Worm (Caenorhabditis elegans): ENCODE results near the gene tag-340.

Gene tag-340

DNA sequence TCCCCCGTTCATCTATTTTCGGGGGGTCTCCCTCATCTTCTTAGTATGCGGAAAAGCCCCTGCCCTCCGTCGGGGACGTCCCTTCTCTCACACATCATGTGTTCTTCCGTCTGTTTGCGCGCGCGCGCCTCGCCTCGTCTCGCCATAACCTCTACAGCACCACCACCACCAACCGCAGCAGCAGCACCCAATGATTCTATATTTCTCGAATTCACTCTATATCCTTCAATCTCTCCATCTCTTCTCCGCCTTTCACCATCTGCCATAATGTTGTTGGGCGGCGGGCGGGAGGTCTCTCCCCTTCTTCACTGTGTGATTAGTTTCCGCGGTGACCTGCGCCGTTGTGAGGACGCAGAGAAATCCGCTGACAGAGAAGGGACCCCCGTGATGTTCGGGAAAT, 47.0 kb downstream of the tag-340 start (continued):
- TF ChIP-seq mdl-1 (tag; optimal IDR thresholded peaks at IDR 0.05) = peak; percentile 11 to 34

DNA sequence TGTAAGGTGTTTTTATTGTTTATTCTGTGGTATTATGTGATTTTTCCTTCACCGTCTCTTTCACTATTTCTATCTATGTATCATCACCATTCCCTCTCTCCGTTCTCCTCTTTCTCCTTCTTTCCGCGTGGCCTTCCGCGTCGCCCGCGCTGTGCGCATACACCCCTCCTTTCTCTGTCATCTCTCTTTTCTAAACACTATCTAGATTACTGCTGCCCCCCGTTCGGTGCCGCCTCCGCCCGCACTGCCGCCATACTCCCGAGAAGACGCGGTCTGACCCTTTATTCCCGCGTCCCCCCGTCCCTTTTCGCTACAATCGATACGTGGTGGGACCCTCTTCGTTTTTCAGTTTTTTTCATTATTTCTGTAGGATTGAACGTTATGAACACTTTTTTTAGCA, 48.3 kb downstream of the tag-340 start:
- TF ChIP-seq mdl-1 (tag; optimal IDR thresholded peaks at IDR 0.05) (peak; percentile 23 to 55), spr-3 (GFP tag; optimal IDR thresholded peaks at IDR 0.05) (no peak), lir-3 (tag; optimal IDR thresholded peaks at IDR 0.05) (no peak), rbr-2 (tag; optimal IDR thresholded peaks at IDR 0.05) (no peak), ctbp-1 (GFP tag; IDR thresholded peaks at IDR 0.05) (no peak), lin-13 (GFP tag; optimal IDR thresholded peaks at IDR 0.05) (no peak), egl-43 (GFP tag; IDR thresholded peaks at IDR 0.05) (0 out of 2 replicates have a peak, but pooled peaks have one; percentile 55), dve-1 (tag; optimal IDR thresholded peaks at IDR 0.05; ENCODE audit: insufficient read depth) (no peak), set-16 (GFP tag; IDR thresholded peaks at IDR 0.05) (peak; percentile 81), sdz-12 (GFP tag; optimal IDR thresholded peaks at IDR 0.05) (no peak), ceh-20 (GFP tag; IDR thresholded peaks at IDR 0.05) (no peak), duxl-1 (tag; optimal IDR thresholded peaks at IDR 0.05; ENCODE audit: poor library complexity) (no peak), madf-9 (GFP tag; conservative IDR thresholded peaks at IDR 0.05) (peak; percentile 99), jun-1 (tag; optimal IDR thresholded peaks at IDR 0.05) (no peak), lim-7 (GFP tag; IDR thresholded peaks at IDR 0.05) (no peak), nhr-42 (GFP tag; IDR thresholded peaks at IDR 0.05) (no peak), hlh-30 (tag; optimal IDR thresholded peaks at IDR 0.05; ENCODE audit: insufficient read depth) (peak; percentile 33), nhr-48 (tag; optimal IDR thresholded peaks at IDR 0.05) (no peak), php-3 (GFP tag; IDR thresholded peaks at IDR 0.05) (no peak), tra-1 (GFP tag; IDR thresholded peaks at IDR 0.05) (no peak), ama-1 (optimal IDR thresholded peaks at IDR 0.05) (no peak), ces-1 (GFP tag; optimal IDR thresholded peaks at IDR 0.05) (no peak), saeg-2 (GFP tag; IDR thresholded peaks at IDR 0.05) (no peak), F44E2.7 (GFP tag; IDR thresholded peaks at IDR 0.05) (no peak), nhr-111 (GFP tag; optimal IDR thresholded peaks at IDR 0.05) (no peak), snpc-1.2 (GFP tag; IDR thresholded peaks at IDR 0.05) (0 out of 2 replicates have a peak, but pooled peaks have one; percentile 17), nhr-11 (tag; optimal IDR thresholded peaks at IDR 0.05) (no peak), nhr-41 (GFP tag; IDR thresholded peaks at IDR 0.05) (no peak), pqm-1 (tag; optimal IDR thresholded peaks at IDR 0.05) (no peak), ztf-7 (tag; optimal IDR thresholded peaks at IDR 0.05) (no peak), D1046.2 (GFP tag; IDR thresholded peaks at IDR 0.05) (no peak), arid-1 (GFP tag; conservative IDR thresholded peaks at IDR 0.05) (no peak), tag-97 (GFP tag; IDR thresholded peaks at IDR 0.05) (no peak), ztf-11 (tag; optimal IDR thresholded peaks at IDR 0.05) (no peak), daf-16 (GFP tag; optimal IDR thresholded peaks at IDR 0.05) (no peak), daf-16 (tag; optimal IDR thresholded peaks at IDR 0.05) (peak; percentile 29), nhr-77 (tag; optimal IDR thresholded peaks at IDR 0.05) (no peak), skn-1 (tag; optimal IDR thresholded peaks at IDR 0.05) (no peak), mxl-3 (GFP tag; optimal IDR thresholded peaks at IDR 0.05) (peak; percentile 30), hif-1 (tag; optimal IDR thresholded peaks at IDR 0.05) (peak in 1 of 2 experiments; percentile 18), F26F4.8 (GFP tag; conservative IDR thresholded peaks at IDR 0.05) (no peak), dpl-1 (GFP tag; optimal IDR thresholded peaks at IDR 0.05) (no peak), T26A8.4 (GFP tag; IDR thresholded peaks at IDR 0.05) (peak; percentile 25), daf-19 (GFP tag; conservative IDR thresholded peaks at IDR 0.05) (no peak), mdt-29 (GFP tag; IDR thresholded peaks at IDR 0.05) (no peak), ceh-28 (tag; optimal IDR thresholded peaks at IDR 0.05) (no peak), nhr-10 (tag; optimal IDR thresholded peaks at IDR 0.05) (no peak), hmg-1.1 (GFP tag; IDR thresholded peaks at IDR 0.05) (peak; percentile 41), ceh-32 (tag; optimal IDR thresholded peaks at IDR 0.05; ENCODE audit: poor library complexity) (no peak), vab-7 (GFP tag; IDR thresholded peaks at IDR 0.05) (no peak)
